Worm (Caenorhabditis elegans) whole organism, midembryonic: ENCODE results near the gene mlh-1.

Source experiments
- T22C8.4 ChIP-seq: fragments of 200-800 bp; sonication (Bioruptor generic); IDR thresholded peaks from 2 replicates; pipeline ENCODE4 v1.3.6; 2022; ENCODE audit warnings: missing genetic modification characterization, missing compliant biosample characterization
- cog-1 ChIP-seq: sonication (generic microtip); optimal IDR thresholded peaks from 2 replicates; lab custom pipeline; 2016; ENCODE audit warnings: missing genetic modification characterization, missing compliant biosample characterization
- flt-1 ChIP-seq: fragments of 200-800 bp; sonication (Bioruptor generic); IDR thresholded peaks from 2 replicates; pipeline ENCODE4 v1.3.6; 2022; ENCODE audit warnings: missing genetic modification characterization, missing compliant biosample characterization
- klf-2 ChIP-seq: fragments of 200-800 bp; sonication (Bioruptor generic); conservative IDR thresholded peaks from 2 replicates; pipeline ENCODE4 v1.3.6; 2022; ENCODE audit warnings: missing genetic modification reagents, missing genetic modification characterization, missing compliant biosample characterization
- med-1 ChIP-seq: sonication (generic microtip); optimal IDR thresholded peaks from 2 replicates; lab custom pipeline; 2017; ENCODE audit warnings: missing genetic modification characterization, mild to moderate bottlenecking, missing compliant biosample characterization, antibody characterized with exemption, missing genetic modification reagents; ENCODE audit not compliant: insufficient read depth
- ref-1 ChIP-seq: fragments of 200-800 bp; sonication (Bioruptor generic); conservative IDR thresholded peaks from 2 replicates; pipeline ENCODE4 v1.3.6; 2022; ENCODE audit warnings: missing genetic modification reagents, missing genetic modification characterization, missing compliant biosample characterization
- tab-1 ChIP-seq: fragments of 200-800 bp; sonication (Bioruptor generic); IDR thresholded peaks from 2 replicates; pipeline ENCODE4 v1.3.6; 2022; ENCODE audit warnings: missing genetic modification characterization, missing compliant biosample characterization
- ztf-23 ChIP-seq: fragments of 200-800 bp; sonication (Bioruptor generic); IDR thresholded peaks from 2 replicates; pipeline ENCODE4 v1.3.6; 2022; ENCODE audit warnings: missing genetic modification reagents, missing genetic modification characterization, missing compliant biosample characterization
- ztf-29 ChIP-seq: fragments of 200-800 bp; sonication (Bioruptor generic); IDR thresholded peaks from 2 replicates; pipeline ENCODE4 v1.3.6; 2022; ENCODE audit warnings: missing genetic modification reagents, missing genetic modification characterization, missing compliant biosample characterization

Gene mlh-1

ce11 chrIII:13526702-13527101 is 12.3 kb upstream of the mlh-1 start:
- TF ChIP-seq ztf-23 (GFP tag; lab: Robert Waterston, UW), result no peak
- no peak for TF ChIP-seq tab-1 (GFP tag; lab: Robert Waterston, UW)
- no peak for TF ChIP-seq flt-1 (GFP tag; lab: Robert Waterston, UW)
- no peak for TF ChIP-seq ztf-29 (GFP tag; lab: Robert Waterston, UW)
- no peak for TF ChIP-seq T22C8.4 (GFP tag; lab: Robert Waterston, UW)
- no peak for TF ChIP-seq ref-1 (GFP tag; lab: Robert Waterston, UW)
- no peak for TF ChIP-seq cog-1
- no peak for TF ChIP-seq med-1 (GFP tag; lab: Kevin White, UChicago)
- no peak for TF ChIP-seq klf-2 (GFP tag; lab: Robert Waterston, UW)

ce11 chrIII:13526191-13526590 is 11.8 kb upstream of the mlh-1 start:
- TF ChIP-seq klf-2 (GFP tag; lab: Robert Waterston, UW) (no peak), ztf-29 (GFP tag; lab: Robert Waterston, UW) (no peak), ref-1 (GFP tag; lab: Robert Waterston, UW) (no peak), ztf-23 (GFP tag; lab: Robert Waterston, UW) (no peak), med-1 (GFP tag; lab: Kevin White, UChicago) (no peak), tab-1 (GFP tag; lab: Robert Waterston, UW) (no peak), flt-1 (GFP tag; lab: Robert Waterston, UW) (no peak), cog-1 (no peak), T22C8.4 (GFP tag; lab: Robert Waterston, UW) (no peak)

ce11 chrIII:13525118-13525839 is 10.9 kb upstream of the mlh-1 start:
- TF ChIP-seq klf-2 (GFP tag; lab: Robert Waterston, UW) (no peak), T22C8.4 (GFP tag; lab: Robert Waterston, UW) (no peak), flt-1 (GFP tag; lab: Robert Waterston, UW) (no peak), cog-1 (no peak), ztf-23 (GFP tag; lab: Robert Waterston, UW) (no peak), tab-1 (GFP tag; lab: Robert Waterston, UW) (no peak), med-1 (GFP tag; lab: Kevin White, UChicago) (no peak), ztf-29 (GFP tag; lab: Robert Waterston, UW) (no peak), ref-1 (GFP tag; lab: Robert Waterston, UW) (no peak)

DNA sequence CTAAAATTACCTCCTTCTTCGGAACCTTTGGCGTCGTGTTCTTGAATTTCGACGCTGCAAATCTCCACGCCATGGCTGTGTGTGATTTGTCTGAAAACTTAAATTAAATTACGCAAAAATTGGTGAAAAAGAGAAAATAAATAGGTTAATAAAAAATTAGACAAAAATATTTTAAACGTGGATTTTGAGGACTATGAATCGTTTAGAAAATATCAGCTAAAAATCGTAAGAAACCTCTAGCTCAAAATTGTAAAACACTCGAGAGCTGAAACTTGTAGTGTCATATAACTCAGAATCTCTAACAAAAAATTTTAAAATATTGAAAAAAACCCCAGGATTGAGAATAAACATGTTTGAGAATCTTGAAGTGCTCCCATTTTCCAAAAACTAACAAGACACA is 9.7 kb upstream of the mlh-1 start, which contains the start of gene pod-1:
pod-1 (minus strand) TSS at position 101 of the 400 bp plus-strand sequence.
- TF ChIP-seq tab-1 (GFP tag; lab: Robert Waterston, UW) (no peak), ztf-23 (GFP tag; lab: Robert Waterston, UW) (no peak)

DNA sequence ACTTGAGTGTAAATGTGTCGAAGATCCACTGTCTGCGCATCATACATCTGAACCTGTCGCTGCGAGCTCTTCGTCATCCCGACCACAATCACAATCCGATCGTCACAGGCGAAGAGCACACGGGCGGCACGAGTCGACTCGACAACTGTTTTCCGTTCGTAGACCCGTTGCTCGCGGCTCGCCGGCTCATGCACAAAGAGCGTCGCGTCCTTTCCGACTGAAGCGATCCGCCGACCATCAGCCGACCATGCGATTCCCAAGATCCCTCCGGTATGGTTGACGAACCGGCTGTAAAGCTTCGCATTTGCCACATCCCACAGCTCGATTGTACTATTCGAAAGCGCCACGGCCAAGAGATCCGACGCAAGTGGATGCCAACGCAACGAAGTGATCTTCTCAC is 4.1 kb upstream of the mlh-1 start:
- TF ChIP-seq ztf-29 (GFP tag; lab: Robert Waterston, UW), result no peak
- TF ChIP-seq klf-2 (GFP tag; lab: Robert Waterston, UW), result no peak
- TF ChIP-seq cog-1, result no peak
- TF ChIP-seq flt-1 (GFP tag; lab: Robert Waterston, UW), result no peak
- TF ChIP-seq ref-1 (GFP tag; lab: Robert Waterston, UW), result no peak
- no peak for TF ChIP-seq med-1 (GFP tag; lab: Kevin White, UChicago)
- TF ChIP-seq tab-1 (GFP tag; lab: Robert Waterston, UW), result no peak
- TF ChIP-seq ztf-23 (GFP tag; lab: Robert Waterston, UW), result no peak
- TF ChIP-seq T22C8.4 (GFP tag; lab: Robert Waterston, UW), result no peak

- TF ChIP-seq T22C8.4 (GFP tag; lab: Robert Waterston, UW), result no peak
- TF ChIP-seq cog-1, result no peak
Measured at ce11 chrIII:13510753-13511152, 3.6 kb downstream of the mlh-1 start.

DNA sequence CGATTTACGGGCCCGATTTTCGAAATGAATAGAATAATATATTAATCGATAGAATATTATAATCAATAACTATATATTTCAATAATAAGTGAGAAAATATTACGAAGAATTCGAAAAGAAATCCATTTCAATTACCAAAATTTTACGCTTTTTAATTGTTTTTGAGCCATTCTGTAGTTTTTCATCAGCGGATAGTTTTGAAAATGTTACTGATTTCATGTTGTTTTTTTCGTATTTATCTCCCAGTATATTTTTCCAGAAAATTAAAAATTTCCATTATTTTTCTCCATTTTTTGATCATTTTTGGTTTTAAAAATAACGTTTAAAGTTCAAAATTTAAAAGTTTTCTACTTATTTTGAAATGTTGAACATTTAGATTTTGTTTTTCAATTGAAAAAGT is 8.7 kb downstream of the mlh-1 start, which contains the start of gene T28A8.3:
T28A8.3 (plus strand) TSS at position 301 of the 400 bp plus-strand sequence.
- TF ChIP-seq ref-1 (GFP tag; lab: Robert Waterston, UW) (no peak), tab-1 (GFP tag; lab: Robert Waterston, UW) (no peak), med-1 (GFP tag; lab: Kevin White, UChicago) (no peak), T22C8.4 (GFP tag; lab: Robert Waterston, UW) (no peak), flt-1 (GFP tag; lab: Robert Waterston, UW) (no peak), klf-2 (GFP tag; lab: Robert Waterston, UW) (no peak), ztf-29 (GFP tag; lab: Robert Waterston, UW) (no peak), cog-1 (no peak), ztf-23 (GFP tag; lab: Robert Waterston, UW) (no peak)

ce11 chrIII:13503379-13503778 is 11.0 kb downstream of the mlh-1 start, which contains the start of gene T28A8.4:
Gene T28A8.4, plus strand, starts transcription at chrIII:13503679.
- TF ChIP-seq ztf-23 (GFP tag; lab: Robert Waterston, UW) (no peak), klf-2 (GFP tag; lab: Robert Waterston, UW) (no peak), tab-1 (GFP tag; lab: Robert Waterston, UW) (no peak), cog-1 (no peak), ref-1 (GFP tag; lab: Robert Waterston, UW) (no peak), flt-1 (GFP tag; lab: Robert Waterston, UW) (no peak), ztf-29 (GFP tag; lab: Robert Waterston, UW) (no peak), med-1 (GFP tag; lab: Kevin White, UChicago) (no peak)

- no peak for TF ChIP-seq med-1 (GFP tag; lab: Kevin White, UChicago)
- no peak for TF ChIP-seq ztf-23 (GFP tag; lab: Robert Waterston, UW)
- TF ChIP-seq T22C8.4 (GFP tag; lab: Robert Waterston, UW), result no peak
- TF ChIP-seq tab-1 (GFP tag; lab: Robert Waterston, UW), result no peak
- TF ChIP-seq ref-1 (GFP tag; lab: Robert Waterston, UW), result no peak
- no peak for TF ChIP-seq flt-1 (GFP tag; lab: Robert Waterston, UW)
- TF ChIP-seq ztf-29 (GFP tag; lab: Robert Waterston, UW), result no peak
- no peak for TF ChIP-seq cog-1
- TF ChIP-seq klf-2 (GFP tag; lab: Robert Waterston, UW), result no peak
Measured at ce11 chrIII:13502513-13502912, 11.9 kb downstream of the mlh-1 start, which contains the start of gene T28A8.8. Gene T28A8.8, plus strand, starts transcription at chrIII:13502813.
